Fruit fly (Drosophila melanogaster) whole organism: ENCODE measurements around the gene CG9915.

Experiments
- CG8478 ChIP-seq: fragments of >200 bp; optimal IDR thresholded peaks from 2 replicates; lab custom pipeline; 2018; ENCODE audit warnings: inconsistent platforms
- Dll ChIP-seq: fragments of >200 bp; optimal IDR thresholded peaks from 2 replicates; lab custom pipeline; 2017
- EcR ChIP-seq, 2 experiments: fragments of >200 bp; optimal IDR thresholded peaks; 2 replicates each; lab custom pipeline; 2017; ENCODE audit warnings: missing biosample characterization in 2 of 2, missing genetic modification characterization in 2 of 2, missing genetic modification reagents in 2 of 2
- pan ChIP-seq: fragments of >200 bp; optimal IDR thresholded peaks from 2 replicates; lab custom pipeline; 2017
- psq ChIP-seq: fragments of >200 bp; optimal IDR thresholded peaks from 2 replicates; lab custom pipeline; 2017
- usp ChIP-seq: fragments of >200 bp; optimal IDR thresholded peaks from 2 replicates; lab custom pipeline; 2017; ENCODE audit warnings: missing biosample characterization, missing genetic modification characterization, mixed read lengths

- no peak for TF ChIP-seq EcR (GFP tag; optimal IDR thresholded peaks at IDR 0.05; lab: Kevin White, UChicago)
- TF ChIP-seq CG8478 (lab: Kevin White, UChicago) = no peak
- no peak for TF ChIP-seq pan
- no peak for TF ChIP-seq usp
- no peak for TF ChIP-seq psq (lab: Kevin White, UChicago)
- TF ChIP-seq Dll (lab: Kevin White, UChicago) = no peak
These were observed 45.9 kb upstream of the CG9915 start, which contains the start of the genes U2af50 and PIG-Q for dm6 chrX:16358670-16359320.
